Worm (Caenorhabditis elegans) whole organism, L1 larva: ENCODE measurements around the gene F56H9.6.

Source experiments
- efl-1 ChIP-seq, 4 experiments: fragments of 150-350 bp; optimal IDR thresholded peaks in 3 of 4; peaks in 1 of 4; 1 replicate in 1 of 4; 2 replicates in 3 of 4; lab custom pipeline; 2014; ENCODE audit warnings: missing biosample characterization in 2 of 4, missing genetic modification characterization in 2 of 4, missing genetic modification reagents in 2 of 4
- egl-27 ChIP-seq, 2 experiments: fragments of 150-350 bp in 1 of 2; sonication (generic microtip); optimal IDR thresholded peaks; 3 replicates each; lab custom pipeline; 2017 to 2018; ENCODE audit warnings: missing biosample characterization in 2 of 2, missing genetic modification characterization in 2 of 2, missing genetic modification reagents in 2 of 2
- lsy-2 ChIP-seq, 2 experiments: fragments of 150-350 bp; optimal IDR thresholded peaks; 2 replicates each; lab custom pipeline; 2014; ENCODE audit warnings: missing biosample characterization in 2 of 2, missing genetic modification characterization in 2 of 2
- nhr-237 ChIP-seq: fragments of 150-350 bp; optimal IDR thresholded peaks from 2 replicates; lab custom pipeline; 2014; ENCODE audit warnings: missing biosample characterization, missing genetic modification characterization
- sptf-1 ChIP-seq: fragments of 150-350 bp; optimal IDR thresholded peaks from 2 replicates; lab custom pipeline; 2014; ENCODE audit warnings: missing biosample characterization, missing genetic modification characterization

ce11 chrV:12636248-12636647 lies 6.6 kb upstream of the F56H9.6 start:
- TF ChIP-seq lsy-2 (tag; optimal IDR thresholded peaks at IDR 0.05; lab: Kevin White, UChicago), result peak; percentile 22 to 49
- TF ChIP-seq egl-27 (tag; optimal IDR thresholded peaks at IDR 0.05; lab: Kevin White, UChicago), result no peak
- no peak for TF ChIP-seq sptf-1 (tag; lab: Kevin White, UChicago)
- TF ChIP-seq efl-1 (optimal IDR thresholded peaks at IDR 0.05; lab: Kevin White, UChicago), result no peak
- TF ChIP-seq efl-1 (GFP tag; optimal IDR thresholded peaks at IDR 0.05 in 1 of 2; lab: Kevin White, UChicago), result peak in 1 of 2 experiments; percentile 36
- no peak for TF ChIP-seq nhr-237
